Fruit fly (Drosophila melanogaster) ovary, adult (tissue): ENCODE measurements around the gene CG5386.
"Not testable (repeated sequence)": the region's sequence is repeated elsewhere in the genome, so short reads cannot be mapped to it uniquely, and the experiment has no call there.

Experiments used
- CG17801 ChIP-seq: fragments of 200-800 bp; optimal IDR thresholded peaks from 2 replicates; lab custom pipeline; 2019; ENCODE audit warnings: missing biosample characterization, mild to moderate bottlenecking, missing genetic modification characterization, moderate library complexity; ENCODE audit not compliant: partially characterized antibody

CG5386 gene

DNA sequence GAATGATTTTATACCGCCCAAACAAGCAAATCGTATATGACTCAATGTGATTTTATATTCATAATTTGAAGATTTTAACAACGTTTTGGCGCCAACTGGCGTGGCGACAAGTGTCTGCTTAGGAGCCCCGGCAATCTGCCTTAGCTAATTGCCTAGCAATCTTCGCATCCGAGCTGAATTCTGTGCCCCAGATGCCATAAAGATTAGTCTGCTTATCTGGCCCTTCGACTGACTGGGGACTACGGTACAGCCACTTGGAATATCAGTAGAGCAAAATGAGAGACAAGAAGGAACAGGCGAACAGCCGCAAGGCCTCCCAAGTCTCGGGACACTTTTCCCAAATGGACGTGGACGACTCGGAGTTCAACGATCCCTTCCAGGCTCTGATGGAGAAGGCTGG, 42.0 kb downstream of the CG5386 start:
- no peak for TF ChIP-seq CG17801

DNA sequence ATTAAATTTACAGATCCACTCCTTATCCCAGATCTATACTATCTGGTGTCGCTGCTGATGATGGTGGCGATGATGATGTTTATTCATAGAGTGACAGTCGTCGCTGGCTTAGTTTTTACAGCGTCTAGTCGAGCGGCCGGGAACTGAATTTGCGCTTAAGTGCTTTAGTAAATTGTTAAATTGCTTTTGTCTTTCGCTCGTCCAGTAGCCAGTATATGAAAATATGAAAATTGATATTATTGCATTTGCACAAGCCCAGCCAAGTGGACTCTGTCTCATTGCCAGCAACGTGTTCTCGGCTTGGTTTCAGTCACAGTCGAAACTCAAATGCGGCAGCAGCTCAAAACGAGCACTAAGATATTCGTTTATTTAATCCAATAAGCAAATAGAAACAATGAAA, 43.5 kb downstream of the CG5386 start, which contains the start of gene CG7084:
TSS of gene CG7084 (plus strand) at position 301 of the 400 bp plus-strand sequence.
- not testable (repeated sequence) for TF ChIP-seq CG17801
